Fruit fly (Drosophila melanogaster): Measurements from ENCODE around the gene Syx17.
A peak's percentile ranks its signal among the peaks of the same experiment; 100 is the strongest.

Syx17 gene

DNA sequence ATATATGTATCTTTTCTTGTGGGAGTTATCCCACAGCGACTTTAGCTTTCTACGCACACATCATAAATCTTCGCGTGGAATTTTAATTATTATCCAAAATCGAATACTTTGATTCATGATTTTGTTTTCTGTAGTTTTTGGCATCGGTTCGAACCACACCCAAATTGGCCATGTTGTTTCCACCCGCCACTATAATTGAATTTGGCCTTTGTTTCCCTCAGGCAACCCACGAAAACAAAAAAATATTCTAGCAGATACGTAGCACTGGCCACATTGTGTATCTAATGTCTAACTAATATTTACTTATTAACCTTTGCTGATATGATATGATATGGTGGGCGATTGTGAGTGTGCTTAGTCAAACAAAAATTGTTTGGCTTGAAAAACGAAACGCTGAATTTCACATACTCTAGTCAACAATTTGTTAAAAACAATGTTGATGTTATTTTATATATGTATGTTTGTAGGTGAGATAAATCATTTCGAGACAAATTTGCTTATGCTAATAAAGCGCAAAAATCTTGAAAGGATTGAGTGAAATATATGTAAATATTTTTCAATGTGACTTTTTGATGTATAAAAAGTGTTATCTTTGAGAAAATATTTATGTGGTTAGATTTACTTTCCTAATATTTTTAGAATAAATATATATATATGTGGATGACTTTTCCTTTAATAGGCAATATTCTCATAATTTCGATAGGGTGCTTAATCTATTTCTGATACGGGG, 48.2 kb upstream of the Syx17 start (continued):
- TF ChIP-seq ttk (GFP tag; IDR thresholded peaks at IDR 0.05) (no peak), CG11723 (GFP tag; optimal IDR thresholded peaks at IDR 0.05) (no peak), NfI (GFP tag; optimal IDR thresholded peaks at IDR 0.05) (no peak), CG43689 (GFP tag; IDR thresholded peaks at IDR 0.05) (no peak), CG2116 (GFP tag; optimal IDR thresholded peaks at IDR 0.05) (no peak), CG6791 (GFP tag; IDR thresholded peaks at IDR 0.05; ENCODE audit: partially characterized antibody) (no peak), h (optimal IDR thresholded peaks at IDR 0.05) (no peak), CG17829 (tag; optimal IDR thresholded peaks at IDR 0.05) (peak; percentile 41), CG1647 (GFP tag; optimal IDR thresholded peaks at IDR 0.05) (no peak), Gsc (GFP tag; IDR thresholded peaks at IDR 0.05) (no peak), CG18619 (GFP tag; optimal IDR thresholded peaks at IDR 0.05) (peak; percentile 15), zen (tag; optimal IDR thresholded peaks at IDR 0.05) (no peak), hkb (optimal IDR thresholded peaks at IDR 0.05) (no peak), hkb (GFP tag; IDR thresholded peaks at IDR 0.05) (no peak), CG12769 (tag; optimal IDR thresholded peaks at IDR 0.05) (peak; percentile 46), MESR4 (GFP tag; optimal IDR thresholded peaks at IDR 0.05) (no peak), CG6689 (GFP tag; IDR thresholded peaks at IDR 0.05) (no peak), ham (GFP tag; IDR thresholded peaks at IDR 0.05) (no peak), Med (GFP tag) (peak; percentile 28), CG6765 (GFP tag; optimal IDR thresholded peaks at IDR 0.05) (no peak), dmrt11E (tag; optimal IDR thresholded peaks at IDR 0.05) (peak; percentile 29), CG3407 (GFP tag; optimal IDR thresholded peaks at IDR 0.05) (no peak), ro (GFP tag; IDR thresholded peaks at IDR 0.05) (no peak), yki (optimal IDR thresholded peaks at IDR 0.05) (no peak), corto (GFP tag; optimal IDR thresholded peaks at IDR 0.05) (no peak), CG8089 (GFP tag; optimal IDR thresholded peaks at IDR 0.05) (no peak), Awh (GFP tag; IDR thresholded peaks at IDR 0.05) (no peak), CG18599 (GFP tag; optimal IDR thresholded peaks at IDR 0.05) (peak; percentile 48), CG1233 (GFP tag; optimal IDR thresholded peaks at IDR 0.05) (no peak), fd102C (GFP tag; optimal IDR thresholded peaks at IDR 0.05) (no peak), Hr78 (GFP tag; optimal IDR thresholded peaks at IDR 0.05) (no peak), CG17359 (tag; optimal IDR thresholded peaks at IDR 0.05) (no peak), H15 (GFP tag; IDR thresholded peaks at IDR 0.05) (no peak), CG9932 (GFP tag; IDR thresholded peaks at IDR 0.05) (no peak), CG10321 (GFP tag; IDR thresholded peaks at IDR 0.05) (no peak), CG16815 (GFP tag; optimal IDR thresholded peaks at IDR 0.05) (no peak), sc (optimal IDR thresholded peaks at IDR 0.05) (no peak), sc (GFP tag; optimal IDR thresholded peaks at IDR 0.05) (no peak), CG8290 (GFP tag; optimal IDR thresholded peaks at IDR 0.05) (no peak), CG8290 (tag; optimal IDR thresholded peaks at IDR 0.05) (peak in 1 of 2 experiments; percentile 29), Bgb (GFP tag; IDR thresholded peaks at IDR 0.05; ENCODE audit: partially characterized antibody) (no peak), CG7556 (GFP tag; optimal IDR thresholded peaks at IDR 0.05) (peak; percentile 37), Scr (GFP tag; IDR thresholded peaks at IDR 0.05; ENCODE audit: partially characterized antibody) (no peak), stwl (tag; optimal IDR thresholded peaks at IDR 0.05) (no peak), CG11398 (GFP tag; optimal IDR thresholded peaks at IDR 0.05) (no peak), CkIIα-i1 (GFP tag; IDR thresholded peaks at IDR 0.05) (no peak), az2 (GFP tag; optimal IDR thresholded peaks at IDR 0.05) (peak; percentile 8), dati (GFP tag; IDR thresholded peaks at IDR 0.05) (no peak), ftz-f1 (GFP tag; optimal IDR thresholded peaks at IDR 0.05) (no peak), mirr (GFP tag; optimal IDR thresholded peaks at IDR 0.05) (peak; percentile 32), CG6272 (GFP tag; IDR thresholded peaks at IDR 0.05) (no peak), psq (GFP tag; optimal IDR thresholded peaks at IDR 0.05) (no peak)
